Worm (Caenorhabditis elegans) whole organism, late embryonic: ENCODE results near the gene C48B4.10.

Experiments
- F13H6.1 ChIP-seq: sonication (generic microtip); optimal IDR thresholded peaks from 2 replicates; lab custom pipeline; 2016; ENCODE audit warnings: missing genetic modification characterization, missing compliant biosample characterization
- ceh-2 ChIP-seq: sonication (generic microtip); optimal IDR thresholded peaks from 2 replicates; lab custom pipeline; 2016; ENCODE audit warnings: missing genotype, missing genetic modification characterization, missing compliant biosample characterization
- ceh-31 ChIP-seq: sonication (generic microtip); optimal IDR thresholded peaks from 2 replicates; lab custom pipeline; 2016; ENCODE audit warnings: missing genetic modification characterization, missing compliant biosample characterization
- ceh-34 ChIP-seq: sonication (generic microtip); optimal IDR thresholded peaks from 2 replicates; lab custom pipeline; 2016; ENCODE audit warnings: mild to moderate bottlenecking, missing genetic modification characterization, missing compliant biosample characterization
- dmd-4 ChIP-seq: sonication (generic microtip); optimal IDR thresholded peaks from 2 replicates; lab custom pipeline; 2016; ENCODE audit warnings: borderline replicate concordance, missing genetic modification characterization, missing compliant biosample characterization
- gmeb-2 ChIP-seq: sonication (generic microtip); optimal IDR thresholded peaks from 2 replicates; lab custom pipeline; 2016; ENCODE audit warnings: missing genetic modification characterization, inconsistent platforms, missing compliant biosample characterization
- lin-11 ChIP-seq: fragments of 200-800 bp; sonication (Bioruptor generic); optimal IDR thresholded peaks from 2 replicates; lab custom pipeline; 2018; ENCODE audit warnings: mild to moderate bottlenecking, missing genetic modification characterization, missing compliant biosample characterization
- odd-2 ChIP-seq: sonication (generic microtip); optimal IDR thresholded peaks from 2 replicates; lab custom pipeline; 2017; ENCODE audit warnings: antibody characterized with exemption, mild to moderate bottlenecking, missing genetic modification characterization, missing compliant biosample characterization
- pqm-1 ChIP-seq: sonication (generic microtip); optimal IDR thresholded peaks from 2 replicates; lab custom pipeline; 2016; ENCODE audit warnings: missing genetic modification characterization, missing compliant biosample characterization
- tbx-2 ChIP-seq: sonication (generic microtip); optimal IDR thresholded peaks from 2 replicates; lab custom pipeline; 2016; ENCODE audit warnings: missing genetic modification characterization, missing compliant biosample characterization
- ttx-3 ChIP-seq: sonication (generic microtip); optimal IDR thresholded peaks from 2 replicates; lab custom pipeline; 2016; ENCODE audit warnings: missing genetic modification reagents, missing genetic modification characterization, missing compliant biosample characterization

DNA sequence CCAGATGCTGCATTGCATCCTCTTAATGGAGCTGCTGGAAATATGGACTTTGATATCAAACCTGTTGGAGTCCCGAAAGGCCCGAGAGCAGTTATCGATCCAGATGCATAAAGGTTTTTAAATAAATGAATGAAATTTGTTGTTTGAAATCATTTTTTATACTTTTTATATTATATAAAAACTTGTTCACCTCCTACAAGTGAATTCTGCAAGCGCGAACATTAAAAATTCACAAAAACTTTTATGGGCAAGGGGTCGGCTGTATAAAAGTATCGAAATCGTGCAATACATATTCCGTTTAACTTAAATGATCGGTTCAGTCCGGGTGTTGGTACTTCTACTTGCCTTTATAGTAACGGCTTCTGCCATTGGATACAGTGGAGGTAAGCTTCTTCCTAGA lies 33.9 kb upstream of the C48B4.10 start, which contains the start of gene F58A4.1:
- TF ChIP-seq pqm-1 (no peak), F13H6.1 (no peak), odd-2 (no peak), ttx-3 (tag; lab: Kevin White, UChicago) (no peak), gmeb-2 (tag; lab: Kevin White, UChicago) (no peak), dmd-4 (tag; lab: Kevin White, UChicago) (no peak), tbx-2 (tag; lab: Kevin White, UChicago) (no peak), ceh-2 (tag; lab: Kevin White, UChicago) (no peak), ceh-31 (tag; lab: Kevin White, UChicago) (no peak), ceh-34 (tag; lab: Kevin White, UChicago) (no peak), lin-11 (no peak)
